Worm (Caenorhabditis elegans) whole organism, L4 larva: ENCODE data around the gene bath-26.

Experiments used
- F37D6.2 ChIP-seq: sonication (generic microtip); optimal IDR thresholded peaks from 2 replicates; lab custom pipeline; 2016; ENCODE audit warnings: mild to moderate bottlenecking, missing genetic modification characterization, missing compliant biosample characterization
- F44E2.7 ChIP-seq: fragments of 200-800 bp; sonication (Bioruptor generic); IDR thresholded peaks from 2 replicates; pipeline ENCODE4 v2.1.2; 2022; ENCODE audit warnings: missing genetic modification characterization, missing compliant biosample characterization
- Y105C5A.15 ChIP-seq: fragments of 200-800 bp; sonication (Bioruptor generic); IDR thresholded peaks from 2 replicates; pipeline ENCODE4 v1.3.6; 2022; ENCODE audit warnings: missing genetic modification characterization, missing compliant biosample characterization
- Y5F2A.4 ChIP-seq: fragments of 200-800 bp; sonication (Bioruptor generic); optimal IDR thresholded peaks from 2 replicates; lab custom pipeline; 2018; ENCODE audit warnings: mild to moderate bottlenecking, missing genetic modification characterization, missing compliant biosample characterization
- ZK337.2 ChIP-seq: fragments of 200-800 bp; sonication (Bioruptor generic); IDR thresholded peaks from 2 replicates; pipeline ENCODE4 v1.3.6; 2022; ENCODE audit warnings: missing genetic modification reagents, missing genetic modification characterization, missing compliant biosample characterization
- ZK546.5 ChIP-seq, 2 experiments: sonication (generic microtip); optimal IDR thresholded peaks; 2 replicates each; lab custom pipeline; 2017; ENCODE audit warnings: missing biosample characterization in 2 of 2, missing genetic modification characterization in 2 of 2
- aha-1 ChIP-seq: fragments of 150-350 bp; peaks from one replicate; lab custom pipeline; 2014; ENCODE audit warnings: missing biosample characterization, missing genetic modification characterization
- aly-2 ChIP-seq: sonication (generic microtip); optimal IDR thresholded peaks from 2 replicates; lab custom pipeline; 2018; ENCODE audit warnings: missing biosample characterization, missing genetic modification characterization
- arid-1 ChIP-seq: fragments of 200-800 bp; sonication (Bioruptor generic); conservative IDR thresholded peaks from 2 replicates; pipeline ENCODE4 v1.3.6; 2022; ENCODE audit warnings: missing genetic modification reagents, missing genetic modification characterization, missing compliant biosample characterization
- ceh-20 ChIP-seq: fragments of 200-800 bp; sonication (Bioruptor generic); IDR thresholded peaks from 2 replicates; pipeline ENCODE4 v1.3.6; 2022; ENCODE audit warnings: missing genetic modification reagents, missing genetic modification characterization, missing compliant biosample characterization
- ceh-28 ChIP-seq: fragments of 150-350 bp; optimal IDR thresholded peaks from 2 replicates; lab custom pipeline; 2014; ENCODE audit warnings: missing biosample characterization, missing genetic modification reagents, missing genetic modification characterization
- ceh-62 ChIP-seq: sonication (generic microtip); optimal IDR thresholded peaks from 2 replicates; lab custom pipeline; 2017; ENCODE audit warnings: missing biosample characterization, missing genetic modification characterization
- ctbp-1 ChIP-seq: fragments of 200-800 bp; sonication (Bioruptor generic); IDR thresholded peaks from 2 replicates; pipeline ENCODE4 v1.3.6; 2022; ENCODE audit warnings: missing genetic modification reagents, missing genetic modification characterization, missing compliant biosample characterization
- daf-16 ChIP-seq, 3 experiments: sonication (generic microtip); optimal IDR thresholded peaks; 2 replicates each; lab custom pipeline; 2016 to 2017; ENCODE audit warnings: missing genetic modification characterization in 3 of 3, missing genetic modification reagents in 3 of 3, mild to moderate bottlenecking in 2 of 3, missing compliant biosample characterization in 2 of 3, missing biosample characterization in 1 of 3, moderate library complexity in 1 of 3
- daf-19 ChIP-seq: fragments of 200-800 bp; sonication (Bioruptor generic); conservative IDR thresholded peaks from 2 replicates; pipeline ENCODE4 v1.3.6; 2022; ENCODE audit warnings: missing genetic modification characterization, missing compliant biosample characterization
- daf-8 ChIP-seq: fragments of 200-800 bp; sonication (Bioruptor generic); IDR thresholded peaks from 2 replicates; pipeline ENCODE4 v1.3.6; 2022; ENCODE audit warnings: missing genetic modification characterization, missing compliant biosample characterization
- dmd-6 ChIP-seq: fragments of 200-800 bp; sonication (Bioruptor generic); IDR thresholded peaks from 2 replicates; pipeline ENCODE4 v1.3.6; 2022; ENCODE audit warnings: missing genetic modification reagents, missing genetic modification characterization, missing compliant biosample characterization
- dmd-9 ChIP-seq: fragments of 200-800 bp; sonication (Bioruptor generic); IDR thresholded peaks from 2 replicates; pipeline ENCODE4 v1.3.6; 2022; ENCODE audit warnings: missing genetic modification reagents, missing genetic modification characterization, missing compliant biosample characterization
- egl-43 ChIP-seq: fragments of 200-800 bp; sonication (Bioruptor generic); IDR thresholded peaks from 2 replicates; pipeline ENCODE4 v1.3.6; 2022; ENCODE audit warnings: missing genetic modification reagents, missing genetic modification characterization, missing compliant biosample characterization
- jun-1 ChIP-seq: fragments of 150-350 bp; optimal IDR thresholded peaks from 2 replicates; lab custom pipeline; 2014; ENCODE audit warnings: missing biosample characterization, missing genetic modification reagents, missing genetic modification characterization
- lim-7 ChIP-seq: fragments of 200-800 bp; sonication (Bioruptor generic); IDR thresholded peaks from 2 replicates; pipeline ENCODE4 v1.3.6; 2022; ENCODE audit warnings: missing genetic modification characterization, missing compliant biosample characterization
- lin-13 ChIP-seq: fragments of 150-350 bp; optimal IDR thresholded peaks from 2 replicates; lab custom pipeline; 2014; ENCODE audit warnings: missing biosample characterization, missing genetic modification reagents, missing genetic modification characterization
- lin-29 ChIP-seq: fragments of 200-800 bp; sonication (Bioruptor generic); IDR thresholded peaks from 2 replicates; pipeline ENCODE4 v1.3.6; 2022; ENCODE audit warnings: missing genetic modification reagents, missing genetic modification characterization, missing compliant biosample characterization
- lir-3 ChIP-seq: sonication (generic microtip); optimal IDR thresholded peaks from 2 replicates; lab custom pipeline; 2016; ENCODE audit warnings: mild to moderate bottlenecking, missing genetic modification characterization, missing compliant biosample characterization
- madf-5 ChIP-seq, 2 experiments: fragments of 200-800 bp; sonication (Bioruptor generic); IDR thresholded peaks; 2 replicates each; pipeline ENCODE4 v1.3.6; 2022; ENCODE audit warnings: missing compliant biosample characterization in 2 of 2, missing genetic modification characterization in 2 of 2
- mdt-29 ChIP-seq: fragments of 200-800 bp; sonication (Bioruptor generic); IDR thresholded peaks from 2 replicates; pipeline ENCODE4 v1.3.6; 2022; ENCODE audit warnings: missing genetic modification reagents, missing genetic modification characterization, missing compliant biosample characterization
- mep-1 ChIP-seq: fragments of 150-350 bp; sonication (generic microtip); optimal IDR thresholded peaks from 3 replicates; lab custom pipeline; 2014; ENCODE audit warnings: missing biosample characterization, missing genetic modification characterization
- mxl-2 ChIP-seq: fragments of 200-800 bp; sonication (Bioruptor generic); conservative IDR thresholded peaks from 2 replicates; pipeline ENCODE4 v1.3.6; 2022; ENCODE audit warnings: missing genetic modification reagents, missing genetic modification characterization, missing compliant biosample characterization
- mxl-3 ChIP-seq: fragments of 200-800 bp; sonication (Bioruptor generic); optimal IDR thresholded peaks from 2 replicates; lab custom pipeline; 2018; ENCODE audit warnings: mild to moderate bottlenecking, missing genetic modification characterization, missing compliant biosample characterization
- nhr-11 ChIP-seq: fragments of 150-350 bp; optimal IDR thresholded peaks from 2 replicates; lab custom pipeline; 2014; ENCODE audit warnings: missing biosample characterization, missing genetic modification characterization
- nhr-25 ChIP-seq: sonication (generic microtip); optimal IDR thresholded peaks from 2 replicates; lab custom pipeline; 2017; ENCODE audit warnings: missing genetic modification characterization, mild to moderate bottlenecking, missing compliant biosample characterization, antibody characterized with exemption, moderate library complexity, borderline replicate concordance; ENCODE audit not compliant: insufficient read depth
- nhr-48 ChIP-seq: sonication (generic microtip); optimal IDR thresholded peaks from 2 replicates; lab custom pipeline; 2016; ENCODE audit warnings: mild to moderate bottlenecking, missing genetic modification characterization, missing compliant biosample characterization
- set-16 ChIP-seq: fragments of 200-800 bp; sonication (Bioruptor generic); IDR thresholded peaks from 2 replicates; pipeline ENCODE4 v1.3.6; 2022; ENCODE audit warnings: missing genetic modification reagents, missing genetic modification characterization, missing compliant biosample characterization
- tra-1 ChIP-seq: fragments of 200-800 bp; sonication (Bioruptor generic); IDR thresholded peaks from 2 replicates; pipeline ENCODE4 v1.3.6; 2022; ENCODE audit warnings: missing genetic modification reagents, missing genetic modification characterization, missing compliant biosample characterization
- unc-62 ChIP-seq, 3 experiments: fragments of 150-350 bp in 1 of 3; sonication (generic microtip); optimal IDR thresholded peaks in 2 of 3; peaks in 1 of 3; 1 replicate in 1 of 3; 2 replicates in 2 of 3; lab custom pipeline; 2014 to 2017; ENCODE audit warnings: missing biosample characterization in 3 of 3, missing genetic modification characterization in 3 of 3, missing genetic modification reagents in 3 of 3, missing genotype in 1 of 3
- zfp-3 ChIP-seq: fragments of 200-800 bp; sonication (Bioruptor generic); conservative IDR thresholded peaks from 2 replicates; pipeline ENCODE4 v1.3.6; 2022; ENCODE audit warnings: missing genetic modification reagents, missing genetic modification characterization, missing compliant biosample characterization
- zip-2 ChIP-seq: fragments of 150-350 bp; optimal IDR thresholded peaks from 2 replicates; lab custom pipeline; 2014; ENCODE audit warnings: missing biosample characterization, missing genetic modification characterization

bath-26 gene

ce11 chrII:1600661-1601060 lies at the start of gene bath-26:
TSS of gene bath-26 (minus strand) at chrII:1600761.
- TF ChIP-seq mep-1 (tag; lab: Kevin White, UChicago) (no peak), unc-62 (GFP tag; optimal IDR thresholded peaks at IDR 0.05 in 1 of 2; lab: Kevin White, UChicago) (peak in 1 of 2 experiments; percentile 30), unc-62 (tag; optimal IDR thresholded peaks at IDR 0.05; lab: Kevin White, UChicago) (no peak)

ce11 chrII:1648768-1649167 lies 48.2 kb upstream of the bath-26 start, which contains the start of gene fbxb-21:
TSS of gene fbxb-21 (minus strand) at chrII:1648868.
- TF ChIP-seq lin-29 (GFP tag; lab: Robert Waterston, UW) (no peak), ZK337.2 (no peak), mxl-3 (no peak)

- TF ChIP-seq ZK337.2 (no peak), dmd-6 (GFP tag; lab: Robert Waterston, UW) (no peak), ctbp-1 (GFP tag; lab: Robert Waterston, UW) (no peak), lim-7 (GFP tag; lab: Robert Waterston, UW) (no peak), zip-2 (no peak), daf-16 (GFP tag; optimal IDR thresholded peaks at IDR 0.05; lab: Kevin White, UChicago) (no peak), daf-16 (tag; optimal IDR thresholded peaks at IDR 0.05; lab: Kevin White, UChicago) (no peak), ceh-28 (tag; lab: Kevin White, UChicago) (no peak), daf-8 (GFP tag; lab: Robert Waterston, UW) (no peak), jun-1 (no peak), lin-13 (no peak), madf-5 (GFP tag; IDR thresholded peaks at IDR 0.05; lab: Robert Waterston, UW) (no peak), ceh-62 (no peak), tra-1 (GFP tag; lab: Robert Waterston, UW) (no peak), dmd-9 (GFP tag; lab: Robert Waterston, UW) (no peak), zfp-3 (GFP tag; lab: Robert Waterston, UW) (no peak), nhr-48 (tag; lab: Kevin White, UChicago) (no peak)
- TF ChIP-seq, all 104 proteins: peak for 0
These were observed 45.6 kb upstream of the bath-26 start, which contains the start of gene ZC204.17 for ce11 chrII:1646199-1646598. TSS of gene ZC204.17 (minus strand) at chrII:1646299.

- no peak for TF ChIP-seq ZK546.5 (tag; optimal IDR thresholded peaks at IDR 0.05; lab: Kevin White, UChicago)
- TF ChIP-seq Y5F2A.4 (GFP tag; lab: Kevin White, UChicago) = no peak
- TF ChIP-seq egl-43 (GFP tag; lab: Robert Waterston, UW) = 0 out of 2 replicates have a peak, but pooled peaks have one; percentile 27
- no peak for TF ChIP-seq lim-7 (GFP tag; lab: Robert Waterston, UW)
- peak; percentile 93 for TF ChIP-seq set-16 (GFP tag; lab: Robert Waterston, UW)
- no peak for TF ChIP-seq nhr-11 (tag; lab: Kevin White, UChicago)
- no peak for TF ChIP-seq mxl-2 (GFP tag; lab: Robert Waterston, UW)
- peak; percentile 42 for TF ChIP-seq aha-1
- no peak for TF ChIP-seq daf-8 (GFP tag; lab: Robert Waterston, UW)
These were observed 44.3 kb upstream of the bath-26 start, which contains the start of gene ZC204.6 for ce11 chrII:1644777-1645348. TSS of gene ZC204.6 (minus strand) at chrII:1644827.

- TF ChIP-seq lir-3 (no peak), daf-16 (GFP tag; optimal IDR thresholded peaks at IDR 0.05; lab: Kevin White, UChicago) (no peak), daf-16 (tag; optimal IDR thresholded peaks at IDR 0.05; lab: Kevin White, UChicago) (no peak), F44E2.7 (GFP tag; lab: Robert Waterston, UW) (no peak), arid-1 (GFP tag; lab: Robert Waterston, UW) (no peak), mdt-29 (GFP tag; lab: Robert Waterston, UW) (no peak), ceh-20 (no peak), aly-2 (no peak), nhr-25 (tag; lab: Kevin White, UChicago) (no peak), daf-19 (GFP tag; lab: Robert Waterston, UW) (no peak), Y105C5A.15 (no peak), unc-62 (GFP tag; optimal IDR thresholded peaks at IDR 0.05 in 1 of 2; lab: Kevin White, UChicago) (no peak), unc-62 (tag; optimal IDR thresholded peaks at IDR 0.05; lab: Kevin White, UChicago) (no peak), F37D6.2 (no peak), set-16 (GFP tag; lab: Robert Waterston, UW) (no peak)
These were observed 39.9 kb upstream of the bath-26 start, which contains the start of gene srh-72 for ce11 chrII:1640496-1640895. TSS of gene srh-72 (minus strand) at chrII:1640596.
